Worm (Caenorhabditis elegans): ENCODE results near the gene C50D2.7.

- TF ChIP-seq zfh-2 (GFP tag; conservative IDR thresholded peaks at IDR 0.05) (no peak), zim-3 (tag; optimal IDR thresholded peaks at IDR 0.05) (no peak), F37B4.10 (GFP tag; IDR thresholded peaks at IDR 0.05) (no peak), snpc-3.4 (tag; optimal IDR thresholded peaks at IDR 0.05) (no peak), ama-1 (optimal IDR thresholded peaks at IDR 0.05) (no peak), ama-1 (GFP tag; optimal IDR thresholded peaks at IDR 0.05) (no peak), unc-62 (GFP tag; optimal IDR thresholded peaks at IDR 0.05) (no peak), let-526 (GFP tag; IDR thresholded peaks at IDR 0.05) (no peak), rcor-1 (GFP tag; IDR thresholded peaks at IDR 0.05) (no peak), attf-3 (GFP tag; conservative IDR thresholded peaks at IDR 0.05) (no peak), aptf-2 (GFP tag; conservative IDR thresholded peaks at IDR 0.05) (no peak), madf-6 (GFP tag; IDR thresholded peaks at IDR 0.05) (no peak)
These were observed 34.7 kb upstream of the C50D2.7 start for ce11 chrII:129770-130169.

Data from whole organism, young adult.